Worm (Caenorhabditis elegans) whole organism, L2 larva: ENCODE results near the gene mdt-11.

Experiments
- C34F6.9 ChIP-seq: fragments of 150-350 bp; optimal IDR thresholded peaks from 2 replicates; lab custom pipeline; 2014; ENCODE audit warnings: missing biosample characterization, missing genetic modification characterization
- F13H6.1 ChIP-seq: sonication (generic microtip); optimal IDR thresholded peaks from 2 replicates; lab custom pipeline; 2016; ENCODE audit warnings: missing genetic modification characterization, missing compliant biosample characterization
- R02D3.7 ChIP-seq: fragments of 150-350 bp; optimal IDR thresholded peaks from 2 replicates; lab custom pipeline; 2014; ENCODE audit warnings: missing biosample characterization, missing genetic modification characterization
- Y55F3AM.14 ChIP-seq: fragments of 200-800 bp; sonication (Bioruptor generic); optimal IDR thresholded peaks from 2 replicates; lab custom pipeline; 2018; ENCODE audit warnings: mild to moderate bottlenecking, missing genetic modification characterization, missing compliant biosample characterization
- ZK546.5 ChIP-seq: sonication (generic microtip); optimal IDR thresholded peaks from 2 replicates; lab custom pipeline; 2017; ENCODE audit warnings: missing biosample characterization, missing genetic modification characterization
- alr-1 ChIP-seq: fragments of 150-350 bp; optimal IDR thresholded peaks from 2 replicates; lab custom pipeline; 2014; ENCODE audit warnings: missing biosample characterization, missing genetic modification characterization
- aly-2 ChIP-seq: fragments of 150-350 bp; optimal IDR thresholded peaks from 2 replicates; lab custom pipeline; 2014; ENCODE audit warnings: missing biosample characterization, missing genetic modification characterization
- ama-1 ChIP-seq: fragments of 150-350 bp; optimal IDR thresholded peaks from 2 replicates; lab custom pipeline; 2018; ENCODE audit warnings: inconsistent platforms
- blmp-1 ChIP-seq: sonication (generic microtip); optimal IDR thresholded peaks from 2 replicates; lab custom pipeline; 2017; ENCODE audit warnings: missing genetic modification characterization, mild to moderate bottlenecking, missing compliant biosample characterization, antibody characterized with exemption, moderate library complexity; ENCODE audit not compliant: insufficient read depth
- ceh-16 ChIP-seq: fragments of 150-350 bp; optimal IDR thresholded peaks from 2 replicates; lab custom pipeline; 2014; ENCODE audit warnings: missing biosample characterization, missing genetic modification characterization
- ceh-82 ChIP-seq: fragments of 150-350 bp; optimal IDR thresholded peaks from 2 replicates; lab custom pipeline; 2014; ENCODE audit warnings: missing biosample characterization, missing genetic modification characterization
- crh-2 ChIP-seq: sonication (generic microtip); optimal IDR thresholded peaks from 2 replicates; lab custom pipeline; 2017; ENCODE audit warnings: missing biosample characterization, missing genetic modification characterization
- dmd-4 ChIP-seq: sonication (generic microtip); optimal IDR thresholded peaks from 2 replicates; lab custom pipeline; 2017; ENCODE audit warnings: missing biosample characterization, missing genetic modification characterization
- egl-27 ChIP-seq: sonication (generic microtip); optimal IDR thresholded peaks from 3 replicates; lab custom pipeline; 2017; ENCODE audit warnings: missing biosample characterization, missing genetic modification reagents, missing genetic modification characterization
- elt-1 ChIP-seq: fragments of 150-350 bp; optimal IDR thresholded peaks from 2 replicates; lab custom pipeline; 2014; ENCODE audit warnings: missing biosample characterization, missing genetic modification characterization
- elt-3 ChIP-seq: sonication (generic microtip); optimal IDR thresholded peaks from 2 replicates; lab custom pipeline; 2017; ENCODE audit warnings: missing biosample characterization, missing genetic modification characterization
- fos-1 ChIP-seq: fragments of 150-350 bp; optimal IDR thresholded peaks from 2 replicates; lab custom pipeline; 2014; ENCODE audit warnings: missing biosample characterization, missing genetic modification characterization
- gmeb-1 ChIP-seq: fragments of 150-350 bp; optimal IDR thresholded peaks from 2 replicates; lab custom pipeline; 2014; ENCODE audit warnings: missing biosample characterization, missing genetic modification characterization
- lin-11 ChIP-seq: fragments of 150-350 bp; sonication (generic microtip); optimal IDR thresholded peaks from 2 replicates; lab custom pipeline; 2014; ENCODE audit warnings: missing biosample characterization, missing genetic modification characterization, inconsistent platforms, mixed read lengths
- lin-13 ChIP-seq: fragments of 150-350 bp; optimal IDR thresholded peaks from 2 replicates; lab custom pipeline; 2014; ENCODE audit warnings: missing biosample characterization, missing genetic modification reagents, missing genetic modification characterization
- lin-39 ChIP-seq: fragments of 150-350 bp; optimal IDR thresholded peaks from 2 replicates; lab custom pipeline; 2014; ENCODE audit warnings: missing biosample characterization, missing genetic modification reagents, missing genetic modification characterization
- lsy-2 ChIP-seq, 2 experiments: fragments of 150-350 bp in 1 of 2; sonication (generic microtip) in 1 of 2; optimal IDR thresholded peaks; 2 replicates each; lab custom pipeline; 2014 to 2017; ENCODE audit warnings: missing biosample characterization in 2 of 2, missing genetic modification characterization in 2 of 2
- mab-5 ChIP-seq: fragments of 150-350 bp; optimal IDR thresholded peaks from 2 replicates; lab custom pipeline; 2014; ENCODE audit warnings: missing biosample characterization, missing genetic modification characterization
- mbf-1 ChIP-seq: sonication (generic microtip); optimal IDR thresholded peaks from 2 replicates; lab custom pipeline; 2017; ENCODE audit warnings: missing biosample characterization, missing genetic modification characterization
- mdl-1 ChIP-seq, 2 experiments: fragments of 150-350 bp in 1 of 2; sonication (generic microtip) in 1 of 2; optimal IDR thresholded peaks; 2 replicates each; lab custom pipeline; 2017; ENCODE audit warnings: missing biosample characterization in 2 of 2, missing genetic modification characterization in 2 of 2
- nhr-10 ChIP-seq: sonication (generic microtip); optimal IDR thresholded peaks from 2 replicates; lab custom pipeline; 2017; ENCODE audit warnings: missing biosample characterization, missing genetic modification characterization
- nhr-11 ChIP-seq: fragments of 150-350 bp; optimal IDR thresholded peaks from 2 replicates; lab custom pipeline; 2014; ENCODE audit warnings: missing biosample characterization, missing genetic modification characterization
- nhr-12 ChIP-seq: fragments of 150-350 bp; optimal IDR thresholded peaks from 2 replicates; lab custom pipeline; 2014; ENCODE audit warnings: missing biosample characterization, missing genetic modification characterization
- nhr-129 ChIP-seq: fragments of 150-350 bp; optimal IDR thresholded peaks from 2 replicates; lab custom pipeline; 2014; ENCODE audit warnings: missing biosample characterization, missing genetic modification characterization
- nhr-21 ChIP-seq: fragments of 150-350 bp; optimal IDR thresholded peaks from 2 replicates; lab custom pipeline; 2014; ENCODE audit warnings: missing biosample characterization, missing genetic modification characterization
- nhr-23 ChIP-seq: fragments of 150-350 bp; optimal IDR thresholded peaks from 2 replicates; lab custom pipeline; 2014; ENCODE audit warnings: missing biosample characterization, missing genetic modification reagents, missing genetic modification characterization
- nhr-237 ChIP-seq: fragments of 150-350 bp; optimal IDR thresholded peaks from 2 replicates; lab custom pipeline; 2014; ENCODE audit warnings: missing biosample characterization, missing genetic modification characterization
- nhr-25 ChIP-seq: fragments of 150-350 bp; sonication (generic microtip); optimal IDR thresholded peaks from 3 replicates; lab custom pipeline; 2014; ENCODE audit warnings: missing biosample characterization, missing genetic modification characterization
- nhr-6 ChIP-seq: fragments of 150-350 bp; optimal IDR thresholded peaks from 2 replicates; lab custom pipeline; 2014; ENCODE audit warnings: missing biosample characterization, missing genetic modification characterization
- nhr-77 ChIP-seq: fragments of 150-350 bp; optimal IDR thresholded peaks from 2 replicates; lab custom pipeline; 2014; ENCODE audit warnings: missing biosample characterization, missing genetic modification characterization
- peb-1 ChIP-seq: fragments of 150-350 bp; optimal IDR thresholded peaks from 2 replicates; lab custom pipeline; 2014; ENCODE audit warnings: missing biosample characterization, missing genetic modification characterization
- sem-4 ChIP-seq: fragments of 150-350 bp; optimal IDR thresholded peaks from 2 replicates; lab custom pipeline; 2014; ENCODE audit warnings: missing biosample characterization, missing genetic modification reagents, missing genetic modification characterization
- skn-1 ChIP-seq: sonication (generic microtip); optimal IDR thresholded peaks from 2 replicates; lab custom pipeline; 2017; ENCODE audit warnings: missing biosample characterization, missing genetic modification characterization
- sma-3 ChIP-seq: sonication (generic microtip); optimal IDR thresholded peaks from 2 replicates; lab custom pipeline; 2016; ENCODE audit warnings: missing genetic modification reagents, missing genetic modification characterization, missing compliant biosample characterization
- sma-9 ChIP-seq, 2 experiments: fragments of 150-350 bp in 1 of 2; sonication (generic microtip) in 1 of 2; optimal IDR thresholded peaks; 2 replicates each; lab custom pipeline; 2014 to 2016; ENCODE audit warnings: missing genetic modification characterization in 2 of 2, mild to moderate bottlenecking in 1 of 2, missing biosample characterization in 1 of 2, missing compliant biosample characterization in 1 of 2, missing genetic modification reagents in 1 of 2, moderate library complexity in 1 of 2
- snpc-4 ChIP-seq: fragments of 150-350 bp; optimal IDR thresholded peaks from 2 replicates; lab custom pipeline; 2014; ENCODE audit warnings: missing biosample characterization, missing genetic modification characterization
- unc-39 ChIP-seq: fragments of 150-350 bp; optimal IDR thresholded peaks from 2 replicates; lab custom pipeline; 2014; ENCODE audit warnings: missing biosample characterization, missing genetic modification characterization
- unc-55 ChIP-seq: fragments of 150-350 bp; sonication (generic microtip); optimal IDR thresholded peaks from 3 replicates; lab custom pipeline; 2014; ENCODE audit warnings: missing biosample characterization, missing genetic modification reagents, missing genetic modification characterization
- unc-62 ChIP-seq: fragments of 150-350 bp; optimal IDR thresholded peaks from 2 replicates; lab custom pipeline; 2014; ENCODE audit warnings: missing biosample characterization, missing genetic modification reagents, missing genetic modification characterization
- zag-1 ChIP-seq: fragments of 150-350 bp; optimal IDR thresholded peaks from 2 replicates; lab custom pipeline; 2014; ENCODE audit warnings: missing biosample characterization, missing genetic modification characterization
- ztf-1 ChIP-seq: fragments of 200-800 bp; sonication (Bioruptor generic); conservative IDR thresholded peaks from 2 replicates; pipeline ENCODE4 v1.3.6; 2022; ENCODE audit warnings: missing genetic modification characterization, missing compliant biosample characterization
- ztf-11 ChIP-seq: sonication (generic microtip); optimal IDR thresholded peaks from 2 replicates; lab custom pipeline; 2017; ENCODE audit warnings: missing biosample characterization, missing genetic modification characterization
- ztf-4 ChIP-seq: fragments of 150-350 bp; optimal IDR thresholded peaks from 2 replicates; lab custom pipeline; 2014; ENCODE audit warnings: missing biosample characterization, missing genetic modification characterization

Gene mdt-11

ce11 chrIII:5044709-5045108 is 23.7 kb downstream of the mdt-11 start, which contains the start of gene C45G9.14:
Gene C45G9.14, plus strand, starts transcription at chrIII:5045009.
- no peak for TF ChIP-seq ztf-1 (GFP tag; lab: Robert Waterston, UW)
- TF ChIP-seq sma-9 (GFP tag; optimal IDR thresholded peaks at IDR 0.05; lab: Kevin White, UChicago): no peak
- TF ChIP-seq sma-9 (tag; optimal IDR thresholded peaks at IDR 0.05; lab: Kevin White, UChicago): no peak
- no peak for TF ChIP-seq lin-11 (tag; lab: Kevin White, UChicago)
- TF ChIP-seq R02D3.7 (tag; lab: Kevin White, UChicago): no peak
- TF ChIP-seq Y55F3AM.14 (GFP tag; lab: Kevin White, UChicago): no peak
- no peak for TF ChIP-seq aly-2 (tag; lab: Kevin White, UChicago)
- no peak for TF ChIP-seq nhr-77 (tag; lab: Kevin White, UChicago)
- TF ChIP-seq nhr-10 (tag; lab: Kevin White, UChicago): no peak
- no peak for TF ChIP-seq dmd-4 (tag; lab: Kevin White, UChicago)
- TF ChIP-seq nhr-12 (tag; lab: Kevin White, UChicago): no peak
- no peak for TF ChIP-seq nhr-11 (tag; lab: Kevin White, UChicago)
- TF ChIP-seq sma-3: no peak
- no peak for TF ChIP-seq gmeb-1
- no peak for TF ChIP-seq elt-1 (tag; lab: Kevin White, UChicago)
- TF ChIP-seq lsy-2 (tag; optimal IDR thresholded peaks at IDR 0.05; lab: Kevin White, UChicago): no peak
- no peak for TF ChIP-seq ama-1 (lab: Kevin White, UChicago)
- no peak for TF ChIP-seq mbf-1 (tag; lab: Kevin White, UChicago)

ce11 chrIII:5047175-5047574 is 26.2 kb downstream of the mdt-11 start, which contains the start of gene txbp-3:
Gene txbp-3, minus strand, starts transcription at chrIII:5047459.
- TF ChIP-seq sem-4 (tag; lab: Kevin White, UChicago) (peak; percentile 17), sma-3 (no peak), nhr-6 (tag; lab: Kevin White, UChicago) (no peak), egl-27 (tag; lab: Kevin White, UChicago) (no peak), ceh-16 (tag; lab: Kevin White, UChicago) (peak; percentile 40), unc-55 (GFP tag; lab: Kevin White, UChicago) (peak; percentile 74), gmeb-1 (peak; percentile 3), nhr-77 (tag; lab: Kevin White, UChicago) (no peak), mdl-1 (tag; optimal IDR thresholded peaks at IDR 0.05; lab: Kevin White, UChicago) (no peak), zag-1 (no peak), elt-1 (tag; lab: Kevin White, UChicago) (no peak), alr-1 (tag; lab: Kevin White, UChicago) (no peak), elt-3 (tag; lab: Kevin White, UChicago) (no peak), dmd-4 (tag; lab: Kevin White, UChicago) (no peak), nhr-12 (tag; lab: Kevin White, UChicago) (no peak), nhr-23 (tag; lab: Kevin White, UChicago) (no peak), ama-1 (lab: Kevin White, UChicago) (no peak), C34F6.9 (tag; lab: Kevin White, UChicago) (peak; percentile 71), lin-11 (tag; lab: Kevin White, UChicago) (no peak), sma-9 (GFP tag; optimal IDR thresholded peaks at IDR 0.05; lab: Kevin White, UChicago) (peak; percentile 41), sma-9 (tag; optimal IDR thresholded peaks at IDR 0.05; lab: Kevin White, UChicago) (no peak), nhr-237 (no peak), crh-2 (tag; lab: Kevin White, UChicago) (peak; percentile 70), ztf-4 (tag; lab: Kevin White, UChicago) (no peak), blmp-1 (no peak), unc-62 (GFP tag; lab: Kevin White, UChicago) (no peak), lsy-2 (tag; optimal IDR thresholded peaks at IDR 0.05; lab: Kevin White, UChicago) (peak in 1 of 2 experiments; percentile 52), lin-13 (peak; percentile 60), lin-39 (no peak), unc-39 (tag; lab: Kevin White, UChicago) (no peak), skn-1 (no peak), mab-5 (no peak), aly-2 (tag; lab: Kevin White, UChicago) (no peak), nhr-10 (tag; lab: Kevin White, UChicago) (no peak), peb-1 (no peak), fos-1 (tag; lab: Kevin White, UChicago) (peak; percentile 99), nhr-11 (tag; lab: Kevin White, UChicago) (no peak), Y55F3AM.14 (GFP tag; lab: Kevin White, UChicago) (no peak), ZK546.5 (tag; lab: Kevin White, UChicago) (no peak), snpc-4 (peak; percentile 5), ztf-11 (tag; lab: Kevin White, UChicago) (no peak), nhr-129 (tag; lab: Kevin White, UChicago) (peak; percentile 28), nhr-25 (tag; lab: Kevin White, UChicago) (peak; percentile 79), R02D3.7 (tag; lab: Kevin White, UChicago) (no peak), ceh-82 (no peak), nhr-21 (tag; lab: Kevin White, UChicago) (no peak), mbf-1 (tag; lab: Kevin White, UChicago) (no peak), ztf-1 (GFP tag; lab: Robert Waterston, UW) (no peak), F13H6.1 (tag; lab: Kevin White, UChicago) (peak; percentile 36)
- TF ChIP-seq, all 48 proteins: peak for 14
